Worm (Caenorhabditis elegans) whole organism, young adult: Measurements from ENCODE around the gene B0336.7.

Source experiments
- D2030.7 ChIP-seq: fragments of 200-800 bp; sonication (Bioruptor generic); IDR thresholded peaks from 2 replicates; pipeline ENCODE4 v1.3.6; 2022; ENCODE audit warnings: missing genetic modification reagents, missing genetic modification characterization, missing compliant biosample characterization
- F55B11.4 ChIP-seq: sonication (generic microtip); optimal IDR thresholded peaks from 2 replicates; lab custom pipeline; 2016; ENCODE audit warnings: missing compliant biosample characterization, missing genetic modification characterization, borderline replicate concordance; ENCODE audit not compliant: insufficient read depth
- akir-1 ChIP-seq: fragments of 200-800 bp; sonication (Bioruptor generic); optimal IDR thresholded peaks from 2 replicates; lab custom pipeline; 2018; ENCODE audit warnings: mild to moderate bottlenecking, missing genetic modification characterization, moderate library complexity, missing compliant biosample characterization
- nfyb-1 ChIP-seq: fragments of 200-800 bp; sonication (Bioruptor generic); IDR thresholded peaks from 2 replicates; pipeline ENCODE4 v1.3.6; 2022; ENCODE audit warnings: missing genetic modification reagents, missing genetic modification characterization, missing compliant biosample characterization
- nhr-90 ChIP-seq: sonication (generic microtip); optimal IDR thresholded peaks from 2 replicates; lab custom pipeline; 2016; ENCODE audit warnings: missing genotype, mild to moderate bottlenecking, missing genetic modification characterization, missing compliant biosample characterization
- snpc-4 ChIP-seq, 5 experiments: fragments of 150-350 bp in 1 of 5; sonication (generic microtip) in 4 of 5; optimal IDR thresholded peaks; 2 replicates each; lab custom pipeline; 2014 to 2018; ENCODE audit warnings: missing genetic modification characterization in 5 of 5, missing biosample characterization in 3 of 5, antibody characterized with exemption in 2 of 5, mild to moderate bottlenecking in 2 of 5, missing compliant biosample characterization in 2 of 5, missing genotype in 2 of 5, moderate library complexity in 2 of 5, missing genetic modification reagents in 1 of 5
- sptf-2 ChIP-seq: fragments of 200-800 bp; sonication (Bioruptor generic); optimal IDR thresholded peaks from 2 replicates; lab custom pipeline; 2018; ENCODE audit warnings: mild to moderate bottlenecking, missing genetic modification characterization, missing compliant biosample characterization
- xnd-1 ChIP-seq: sonication (generic microtip); optimal IDR thresholded peaks from 2 replicates; lab custom pipeline; 2016; ENCODE audit warnings: missing genotype, missing genetic modification reagents, missing genetic modification characterization, missing compliant biosample characterization

DNA sequence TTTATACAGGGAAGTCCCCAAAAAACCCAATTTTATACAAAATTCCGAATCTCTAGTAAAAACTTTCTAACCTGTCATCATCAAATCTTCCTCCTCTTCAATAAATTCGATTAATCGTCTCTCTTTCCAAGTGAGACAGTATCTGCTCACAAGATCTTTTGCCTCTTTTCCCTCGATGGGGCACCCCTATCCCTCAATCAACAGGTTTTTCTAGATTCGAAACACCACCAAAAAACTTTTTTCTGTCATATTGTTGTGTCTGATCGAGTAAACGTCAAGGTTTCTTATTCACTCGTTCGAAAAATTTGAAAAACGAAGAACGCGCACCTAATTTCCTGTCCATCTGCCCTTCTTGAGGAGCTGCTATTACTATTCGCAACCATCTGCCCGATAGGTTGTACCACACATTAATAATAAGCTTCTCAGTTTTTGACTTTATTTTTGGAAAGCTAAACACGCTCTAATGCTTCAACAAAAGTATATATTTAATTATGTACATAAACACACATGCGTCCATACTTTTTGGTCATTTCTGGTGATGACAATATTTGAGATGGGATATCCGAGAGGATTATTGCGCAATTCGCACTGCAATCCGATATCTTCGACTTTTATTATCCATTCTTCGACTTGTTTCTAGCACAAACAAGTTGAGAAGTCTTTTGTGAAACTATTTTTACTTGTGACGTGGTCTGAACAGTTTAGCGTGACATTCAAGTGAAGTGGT lies 22.1 kb upstream of the B0336.7 start:
- TF ChIP-seq F55B11.4 (tag; lab: Kevin White, UChicago) (no peak), D2030.7 (GFP tag; lab: Robert Waterston, UW) (no peak), snpc-4 (GFP tag; optimal IDR thresholded peaks at IDR 0.05; lab: Kevin White, UChicago) (no peak), snpc-4 (tag; optimal IDR thresholded peaks at IDR 0.05; lab: Kevin White, UChicago) (no peak), akir-1 (GFP tag; lab: Kevin White, UChicago) (no peak), xnd-1 (no peak), nhr-90 (tag; lab: Kevin White, UChicago) (no peak), nfyb-1 (GFP tag; lab: Robert Waterston, UW) (no peak), sptf-2 (GFP tag; lab: Kevin White, UChicago) (no peak)
